Fruit fly (Drosophila melanogaster) whole organism, embryonic: ENCODE measurements around the gene Cyp4ac2.

Experiments
- ATbp ChIP-seq: fragments of 200-800 bp; sonication (Bioruptor generic); optimal IDR thresholded peaks from 2 replicates; lab custom pipeline; 2017; ENCODE audit warnings: missing biosample characterization, mild to moderate bottlenecking, missing genetic modification characterization, missing genetic modification reagents
- CG15479 ChIP-seq: fragments of 200-800 bp; sonication (Bioruptor generic); optimal IDR thresholded peaks from 3 replicates; lab custom pipeline; 2019; ENCODE audit warnings: missing biosample characterization, mild to moderate bottlenecking, missing genetic modification characterization, moderate library complexity
- CG31388 ChIP-seq: fragments of 200-800 bp; sonication (Bioruptor generic); optimal IDR thresholded peaks from 2 replicates; lab custom pipeline; 2016; ENCODE audit warnings: missing biosample characterization, missing genetic modification characterization
- CG9609 ChIP-seq: fragments of 200-800 bp; sonication (Bioruptor generic); optimal IDR thresholded peaks from 3 replicates; lab custom pipeline; 2016; ENCODE audit warnings: missing biosample characterization, missing genetic modification characterization
- CTCF ChIP-seq: fragments of 200-800 bp; sonication (Bioruptor generic); optimal IDR thresholded peaks from 2 replicates; lab custom pipeline; 2017; ENCODE audit warnings: missing biosample characterization, mild to moderate bottlenecking, missing genetic modification characterization, moderate library complexity
- CkIIα-i1 ChIP-seq: fragments of 200-800 bp; sonication (Bioruptor generic); IDR thresholded peaks from 2 replicates; pipeline ENCODE4 v1.3.6; 2022; ENCODE audit warnings: missing biosample characterization, missing genetic modification characterization
- E2f1 ChIP-seq: fragments of 200-800 bp; sonication (Bioruptor generic); IDR thresholded peaks from 2 replicates; pipeline ENCODE4 v1.3.6; 2022; ENCODE audit warnings: missing biosample characterization, missing genetic modification characterization
- Hmx ChIP-seq: fragments of 200-800 bp; sonication (Bioruptor generic); optimal IDR thresholded peaks from 2 replicates; lab custom pipeline; 2016; ENCODE audit warnings: missing biosample characterization, missing genetic modification characterization
- Lpt ChIP-seq: fragments of >200 bp; optimal IDR thresholded peaks from 2 replicates; lab custom pipeline; 2018; ENCODE audit warnings: missing biosample characterization, missing genetic modification characterization
- hkb ChIP-seq, 2 experiments: fragments of 200-800 bp in 1 of 2; fragments of >200 bp in 1 of 2; sonication (Bioruptor generic) in 1 of 2; IDR thresholded peaks in 1 of 2; optimal IDR thresholded peaks in 1 of 2; 2 replicates each; pipeline versions ENCODE4 v1.3.6 to Lab custom; 2017 to 2022; ENCODE audit warnings: missing biosample characterization in 1 of 2, missing genetic modification characterization in 1 of 2
- zfh1 ChIP-seq: fragments of 200-800 bp; sonication (Bioruptor generic); IDR thresholded peaks from 3 replicates; pipeline ENCODE4 v1.3.6; 2022; ENCODE audit warnings: missing biosample characterization, missing genetic modification characterization

DNA sequence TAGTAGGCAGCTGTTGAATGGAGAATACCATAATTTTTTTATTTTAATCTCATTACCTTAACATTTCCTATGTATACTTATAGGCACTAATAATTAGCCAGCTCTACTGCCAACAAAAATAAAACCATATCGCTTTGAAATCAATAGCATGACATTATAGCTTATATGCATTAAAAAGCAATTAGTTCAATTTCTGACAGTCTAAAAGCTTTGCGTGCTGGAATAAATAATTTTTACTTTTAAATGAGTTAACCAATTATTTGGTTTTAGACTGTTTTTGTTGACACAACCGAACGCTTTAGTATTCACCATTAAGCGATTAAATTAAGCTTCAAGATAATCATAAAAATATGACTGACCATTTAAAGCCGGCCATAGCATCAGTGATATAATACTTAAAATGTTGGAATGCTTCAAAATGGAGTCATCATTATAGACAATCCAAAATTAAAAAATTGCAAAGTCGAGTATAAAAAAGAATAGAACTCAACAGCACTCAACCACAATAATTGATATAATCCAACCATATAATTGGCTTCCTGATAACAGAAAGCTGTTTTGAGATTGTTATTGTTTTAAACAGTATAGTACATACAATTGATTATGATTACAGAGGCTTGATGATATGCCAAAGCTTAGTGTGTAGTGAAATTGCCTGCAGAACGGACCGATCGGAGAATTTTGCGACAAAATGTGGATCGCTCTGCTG is 2.7 kb upstream of the Cyp4ac2 start, which contains the start of gene Cyp4ac1:
- TF ChIP-seq zfh1 (GFP tag; lab: Robert Waterston, UW): no peak
- no peak for TF ChIP-seq Hmx (GFP tag; lab: Kevin White, UChicago)
- TF ChIP-seq CTCF (GFP tag; lab: Kevin White, UChicago): no peak
- TF ChIP-seq hkb (optimal IDR thresholded peaks at IDR 0.05; lab: Kevin White, UChicago): no peak
- no peak for TF ChIP-seq hkb (GFP tag; IDR thresholded peaks at IDR 0.05; lab: Robert Waterston, UW)
- no peak for TF ChIP-seq E2f1
- TF ChIP-seq CG9609: no peak
- TF ChIP-seq ATbp (GFP tag; lab: Kevin White, UChicago): no peak
- no peak for TF ChIP-seq CG31388 (GFP tag; lab: Kevin White, UChicago)
- no peak for TF ChIP-seq CG15479 (GFP tag; lab: Kevin White, UChicago)
- no peak for TF ChIP-seq Lpt (GFP tag; lab: Kevin White, UChicago)
- TF ChIP-seq CkIIα-i1 (GFP tag; lab: Robert Waterston, UW): no peak
